Fruit fly (Drosophila melanogaster) whole organism, embryonic: ENCODE measurements around the gene Sytbeta.

ENCODE experiments used
- Awh ChIP-seq: fragments of 200-800 bp; sonication (Bioruptor generic); IDR thresholded peaks from 2 replicates; pipeline ENCODE4, ENCODE4 v1.3.6; 2022; ENCODE audit warnings: missing biosample characterization, missing genetic modification characterization
- CG16779 ChIP-seq: fragments of 200-800 bp; sonication (Bioruptor generic); IDR thresholded peaks from 2 replicates; pipeline ENCODE4 v1.3.6; 2022; ENCODE audit warnings: missing biosample characterization, missing genetic modification characterization
- CG5180 ChIP-seq: fragments of 200-800 bp; sonication (Bioruptor generic); optimal IDR thresholded peaks from 3 replicates; lab custom pipeline; 2017; ENCODE audit warnings: missing biosample characterization, missing genetic modification characterization, mild to moderate bottlenecking, moderate library complexity, missing genetic modification reagents
- E2f2 ChIP-seq: fragments of 200-800 bp; sonication (Bioruptor generic); IDR thresholded peaks from 2 replicates; pipeline ENCODE4 v1.3.6; 2022; ENCODE audit warnings: missing biosample characterization, missing genetic modification characterization
- Fer2 ChIP-seq: fragments of 200-800 bp; sonication (Bioruptor generic); optimal IDR thresholded peaks from 2 replicates; lab custom pipeline; 2018; ENCODE audit warnings: missing biosample characterization, mild to moderate bottlenecking, missing genetic modification characterization, moderate library complexity
- bcd ChIP-seq: fragments of 200-800 bp; sonication (Bioruptor generic); optimal IDR thresholded peaks from 2 replicates; lab custom pipeline; 2017; ENCODE audit warnings: missing biosample characterization, mild to moderate bottlenecking, missing genetic modification characterization
- da ChIP-seq: fragments of 200-800 bp; sonication (Bioruptor generic); optimal IDR thresholded peaks from 2 replicates; lab custom pipeline; 2016; ENCODE audit warnings: missing biosample characterization, missing genetic modification characterization
- ems ChIP-seq: fragments of 200-800 bp; sonication (Bioruptor generic); optimal IDR thresholded peaks from 3 replicates; lab custom pipeline; 2016; ENCODE audit warnings: missing biosample characterization, missing genetic modification characterization
- insv ChIP-seq, 2 experiments: fragments of 200-800 bp; sonication (Bioruptor generic); optimal IDR thresholded peaks; 3 replicates each; lab custom pipeline; 2016 to 2018; ENCODE audit warnings: missing biosample characterization in 2 of 2, missing genetic modification characterization in 2 of 2
- lbe ChIP-seq: fragments of 200-800 bp; sonication (Bioruptor generic); optimal IDR thresholded peaks from 2 replicates; lab custom pipeline; 2016; ENCODE audit warnings: missing biosample characterization, mild to moderate bottlenecking, missing genetic modification characterization
- rib ChIP-seq: fragments of 200-800 bp; sonication (Bioruptor generic); IDR thresholded peaks from 2 replicates; pipeline ENCODE4 v1.3.6; 2022; ENCODE audit warnings: missing biosample characterization, missing genetic modification characterization
- sna ChIP-seq: fragments of 200-800 bp; sonication (Bioruptor generic); IDR thresholded peaks from 2 replicates; pipeline ENCODE4 v1.3.6; 2022; ENCODE audit warnings: missing biosample characterization, missing genetic modification characterization; ENCODE audit not compliant: partially characterized antibody
- tx ChIP-seq: fragments of 200-800 bp; sonication (Bioruptor generic); optimal IDR thresholded peaks from 2 replicates; lab custom pipeline; 2016; ENCODE audit warnings: missing biosample characterization, missing genetic modification characterization

DNA sequence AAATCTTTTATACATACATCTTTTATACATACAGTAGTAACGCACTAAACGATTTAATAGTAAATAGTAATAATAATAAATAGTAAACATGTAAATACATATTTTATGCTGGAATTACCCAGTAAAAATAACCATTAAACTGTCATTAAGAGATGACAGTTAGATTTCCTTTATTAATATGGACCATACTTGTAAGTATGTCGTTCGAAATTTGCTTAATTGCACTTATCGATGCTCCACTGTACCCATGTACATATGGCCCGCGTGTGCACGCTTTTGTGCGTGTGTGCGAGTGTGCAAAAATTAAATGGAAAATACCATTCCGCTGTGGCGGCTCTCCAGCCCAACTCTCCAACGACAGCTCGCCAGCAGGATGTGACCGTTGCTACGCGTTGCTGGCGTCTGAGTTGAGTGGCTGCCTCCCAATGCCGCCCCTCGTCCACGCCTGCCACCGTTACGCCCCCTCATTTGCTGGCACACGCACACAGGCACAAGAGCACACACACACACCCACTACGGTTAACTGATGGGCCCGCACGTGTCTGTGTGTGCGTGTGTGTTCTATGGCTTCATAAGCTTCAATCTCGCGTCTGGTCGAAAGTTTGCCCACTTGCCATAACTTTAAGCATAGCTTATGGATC lies 38.0 kb upstream of the Sytbeta start:
- TF ChIP-seq ems (GFP tag; lab: Kevin White, UChicago), result no peak
- TF ChIP-seq sna (GFP tag; lab: Robert Waterston, UW), result no peak
- no peak for TF ChIP-seq CG5180 (GFP tag; lab: Kevin White, UChicago)
- TF ChIP-seq E2f2 (GFP tag; lab: Robert Waterston, UW), result no peak
- TF ChIP-seq da (GFP tag; lab: Kevin White, UChicago), result no peak
- no peak for TF ChIP-seq CG16779
- TF ChIP-seq tx (GFP tag; lab: Kevin White, UChicago), result no peak
- no peak for TF ChIP-seq Awh
- TF ChIP-seq insv (GFP tag; optimal IDR thresholded peaks at IDR 0.05; lab: Kevin White, UChicago), result no peak
- TF ChIP-seq rib (GFP tag; lab: Robert Waterston, UW), result no peak
- no peak for TF ChIP-seq Fer2 (tag; lab: Kevin White, UChicago)
- TF ChIP-seq lbe, result no peak
- TF ChIP-seq bcd (GFP tag; lab: Kevin White, UChicago), result no peak
